Worm (Caenorhabditis elegans) whole organism, midembryonic: ENCODE measurements around the gene T19D7.5.

Source experiments
- T22C8.4 ChIP-seq: fragments of 200-800 bp; sonication (Bioruptor generic); IDR thresholded peaks from 2 replicates; pipeline ENCODE4 v1.3.6; 2022; ENCODE audit warnings: missing genetic modification characterization, missing compliant biosample characterization
- flt-1 ChIP-seq: fragments of 200-800 bp; sonication (Bioruptor generic); IDR thresholded peaks from 2 replicates; pipeline ENCODE4 v1.3.6; 2022; ENCODE audit warnings: missing genetic modification characterization, missing compliant biosample characterization
- ref-1 ChIP-seq: fragments of 200-800 bp; sonication (Bioruptor generic); conservative IDR thresholded peaks from 2 replicates; pipeline ENCODE4 v1.3.6; 2022; ENCODE audit warnings: missing genetic modification reagents, missing genetic modification characterization, missing compliant biosample characterization
- tab-1 ChIP-seq: fragments of 200-800 bp; sonication (Bioruptor generic); IDR thresholded peaks from 2 replicates; pipeline ENCODE4 v1.3.6; 2022; ENCODE audit warnings: missing genetic modification characterization, missing compliant biosample characterization
- ztf-23 ChIP-seq: fragments of 200-800 bp; sonication (Bioruptor generic); IDR thresholded peaks from 2 replicates; pipeline ENCODE4 v1.3.6; 2022; ENCODE audit warnings: missing genetic modification reagents, missing genetic modification characterization, missing compliant biosample characterization
- ztf-29 ChIP-seq: fragments of 200-800 bp; sonication (Bioruptor generic); IDR thresholded peaks from 2 replicates; pipeline ENCODE4 v1.3.6; 2022; ENCODE audit warnings: missing genetic modification reagents, missing genetic modification characterization, missing compliant biosample characterization

DNA sequence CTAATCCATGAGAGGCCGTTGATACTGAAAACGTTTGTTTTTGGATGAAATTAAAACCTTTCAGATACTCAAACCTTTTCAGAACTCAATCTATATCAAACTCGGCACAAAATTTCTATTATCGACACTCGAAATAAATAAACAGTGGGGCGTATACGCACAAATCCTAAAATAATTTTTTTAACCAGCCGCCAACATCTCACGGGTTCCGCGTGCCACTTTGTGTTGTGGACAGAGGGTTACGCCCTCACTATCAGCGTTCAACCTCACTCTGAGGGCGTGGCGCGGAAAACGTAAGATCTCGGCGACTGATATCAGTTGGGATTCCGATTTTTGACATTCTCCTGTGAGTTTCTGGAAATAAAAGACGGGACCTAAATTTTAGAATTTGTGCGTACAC lies 15.4 kb upstream of the T19D7.5 start:
- TF ChIP-seq ztf-29 (GFP tag; lab: Robert Waterston, UW): no peak
- TF ChIP-seq T22C8.4: no peak
- TF ChIP-seq ztf-23 (GFP tag; lab: Robert Waterston, UW): no peak
- TF ChIP-seq ref-1 (GFP tag; lab: Robert Waterston, UW): no peak
- TF ChIP-seq flt-1: no peak
- no peak for TF ChIP-seq tab-1
